Fruit fly (Drosophila melanogaster): ENCODE results near the gene Spase22-23.

Spase22-23 gene

DNA sequence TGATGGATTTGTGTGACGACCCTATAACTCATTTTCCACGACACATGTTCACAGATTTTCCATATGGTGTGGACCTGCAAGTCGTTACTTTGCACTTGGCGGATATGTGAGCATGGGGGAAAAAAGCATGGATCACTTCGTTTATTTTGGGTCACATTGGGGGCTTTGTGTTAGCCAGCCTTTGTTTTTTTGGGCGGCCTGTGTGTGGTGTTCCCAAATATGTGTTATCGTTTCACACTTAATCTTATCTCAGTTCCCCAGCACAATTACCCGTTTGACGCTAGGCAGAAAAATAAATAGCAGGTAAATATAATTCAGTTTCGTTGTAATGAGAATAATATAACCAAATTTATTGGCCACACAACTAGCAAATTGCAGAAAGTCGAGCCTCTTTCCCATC, 38.5 kb upstream of the Spase22-23 start (continued):
- TF ChIP-seq Neu2 (GFP tag; optimal IDR thresholded peaks at IDR 0.05; ENCODE audit: borderline replicate concordance): no peak

DNA sequence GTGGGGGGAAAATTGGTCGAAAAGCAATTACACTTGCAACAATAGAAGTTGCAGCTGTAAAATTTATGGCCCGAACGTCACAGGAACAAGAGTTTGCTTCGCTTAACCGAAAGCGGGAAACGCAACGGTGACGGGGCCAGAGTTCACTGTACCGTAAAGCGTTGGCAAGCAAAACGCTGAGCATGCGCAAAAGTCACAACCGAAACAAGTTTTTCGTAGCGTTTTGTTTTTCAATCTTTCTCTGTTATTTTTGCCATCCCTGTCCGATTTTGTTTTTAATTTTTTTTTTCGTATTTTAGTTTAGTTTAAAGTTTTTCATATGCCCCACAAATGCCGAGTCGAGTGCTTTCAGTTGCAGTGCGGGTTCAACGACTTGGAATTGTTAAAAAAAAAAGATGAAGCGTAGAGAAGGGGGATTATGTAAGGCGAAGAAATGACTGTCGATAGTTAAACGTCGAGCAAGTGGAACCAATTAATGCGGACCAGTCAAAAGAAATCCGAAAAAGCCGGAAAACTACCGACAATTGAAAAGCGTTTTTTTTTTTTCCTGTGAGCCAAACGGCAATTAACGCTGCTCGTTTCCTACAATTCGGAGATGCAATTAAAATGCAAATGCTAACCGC, 37.9 kb upstream of the Spase22-23 start:
- TF ChIP-seq Ptx1 (GFP tag; IDR thresholded peaks at IDR 0.05): 0 out of 2 replicates have a peak, but pooled peaks have one; percentile 12
- no peak for TF ChIP-seq YL-1 (GFP tag; optimal IDR thresholded peaks at IDR 0.05)
- no peak for TF ChIP-seq CG7271 (tag; optimal IDR thresholded peaks at IDR 0.05)
- no peak for TF ChIP-seq CG16863 (GFP tag; optimal IDR thresholded peaks at IDR 0.05)
- TF ChIP-seq bowl (GFP tag; IDR thresholded peaks at IDR 0.05): no peak
- no peak for TF ChIP-seq seq (GFP tag; IDR thresholded peaks at IDR 0.05)
- peak; percentile 20; the same call in 1 of the 2 replicates for TF ChIP-seq CG32532 (GFP tag; IDR thresholded peaks at IDR 0.05)
- TF ChIP-seq CG14441 (GFP tag; IDR thresholded peaks at IDR 0.05): 0 out of 2 replicates have a peak, but pooled peaks have one; percentile 22
- TF ChIP-seq maf-S (GFP tag; optimal IDR thresholded peaks at IDR 0.05): no peak
- TF ChIP-seq HLH3B (GFP tag; IDR thresholded peaks at IDR 0.05): 0 out of 2 replicates have a peak, but pooled peaks have one; percentile 14
- TF ChIP-seq E2f2 (GFP tag; IDR thresholded peaks at IDR 0.05): no peak
- TF ChIP-seq MTF-1 (GFP tag; optimal IDR thresholded peaks at IDR 0.05; ENCODE audit: borderline replicate concordance): no peak
- TF ChIP-seq sob (GFP tag; IDR thresholded peaks at IDR 0.05): 0 out of 2 replicates have a peak, but pooled peaks have one; percentile 24
- no peak for TF ChIP-seq C15 (GFP tag; IDR thresholded peaks at IDR 0.05)
- TF ChIP-seq lmd (GFP tag; IDR thresholded peaks at IDR 0.05): 0 out of 2 replicates have a peak, but pooled peaks have one; percentile 6
- TF ChIP-seq chinmo (GFP tag; IDR thresholded peaks at IDR 0.05; ENCODE audit: partially characterized antibody): 0 out of 4 replicates have a peak, but pooled peaks have one; percentile 55
- TF ChIP-seq CG6654 (GFP tag; optimal IDR thresholded peaks at IDR 0.05): no peak
- peak; percentile 72 for TF ChIP-seq grau (tag; optimal IDR thresholded peaks at IDR 0.05)
- no peak for TF ChIP-seq CG10366 (GFP tag; IDR thresholded peaks at IDR 0.05)
- TF ChIP-seq CG16815 (GFP tag; optimal IDR thresholded peaks at IDR 0.05): no peak
- no peak for TF ChIP-seq bab2 (GFP tag; optimal IDR thresholded peaks at IDR 0.05)
- no peak for TF ChIP-seq ewg (GFP tag; optimal IDR thresholded peaks at IDR 0.05)
- peak in 1 of 2 experiments; percentile 55 for TF ChIP-seq Pdp1 (GFP tag; optimal IDR thresholded peaks at IDR 0.05)
- no peak for TF ChIP-seq en (GFP tag; optimal IDR thresholded peaks at IDR 0.05)
- no peak for TF ChIP-seq CG6175 (GFP tag; IDR thresholded peaks at IDR 0.05)
- no peak for TF ChIP-seq mam (GFP tag; optimal IDR thresholded peaks at IDR 0.05)
- peak; percentile 38; the same call in 1 of the 2 replicates for TF ChIP-seq Rfx (GFP tag; IDR thresholded peaks at IDR 0.05)

DNA sequence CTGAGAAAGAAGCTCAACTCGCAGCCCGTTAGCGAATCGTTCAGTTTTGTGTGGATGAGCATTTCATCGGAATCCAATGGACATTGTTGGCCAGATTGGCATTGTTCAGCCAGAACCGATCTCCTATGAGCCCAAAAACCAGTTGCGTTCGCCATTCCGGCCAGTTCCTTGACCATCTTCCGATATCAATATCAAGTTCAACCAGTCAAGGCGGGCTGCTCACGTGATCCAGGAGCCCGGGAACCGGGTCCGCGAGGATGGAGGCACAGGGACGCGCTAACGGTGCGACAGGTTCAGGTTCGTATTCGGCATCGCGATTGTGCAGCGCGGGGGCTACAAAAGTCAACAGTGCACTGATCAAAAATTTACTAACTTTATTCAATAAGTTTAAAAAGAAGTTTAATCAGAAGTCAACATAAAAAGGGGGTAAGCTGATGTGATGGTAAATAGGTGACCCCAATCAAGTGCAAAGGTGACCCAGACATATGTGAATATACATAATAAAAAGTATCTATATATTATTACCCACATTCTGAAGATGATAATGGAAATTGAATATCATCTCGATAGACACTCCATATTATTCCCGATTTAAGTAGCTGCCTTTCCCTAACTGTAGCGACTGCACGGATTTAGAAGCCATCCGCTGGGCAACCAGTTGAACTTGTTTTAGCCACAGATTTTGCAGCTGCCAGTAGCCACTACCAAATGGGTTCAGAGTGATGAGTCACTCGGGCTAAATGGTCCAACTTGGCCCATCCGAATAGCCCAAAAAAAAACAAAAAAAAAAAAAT, 37.1 kb upstream of the Spase22-23 start:
- TF ChIP-seq CG8765 (GFP tag; IDR thresholded peaks at IDR 0.05) (no peak), stwl (tag; optimal IDR thresholded peaks at IDR 0.05) (no peak), dysf (GFP tag; IDR thresholded peaks at IDR 0.05) (no peak), emc (GFP tag; optimal IDR thresholded peaks at IDR 0.05) (no peak), Deaf1 (tag; optimal IDR thresholded peaks at IDR 0.05) (no peak), Med (GFP tag) (peak; percentile 33), Pdp1 (GFP tag; optimal IDR thresholded peaks at IDR 0.05) (no peak), CG13287 (GFP tag; IDR thresholded peaks at IDR 0.05; ENCODE audit: partially characterized antibody) (no peak), luna (GFP tag; optimal IDR thresholded peaks at IDR 0.05) (no peak), onecut (GFP tag; IDR thresholded peaks at IDR 0.05) (no peak), TFAM (GFP tag; optimal IDR thresholded peaks at IDR 0.05) (no peak), bsh (GFP tag; optimal IDR thresholded peaks at IDR 0.05) (peak in 1 of 2 experiments; percentile 86), CG10366 (GFP tag; IDR thresholded peaks at IDR 0.05) (no peak), corto (GFP tag; optimal IDR thresholded peaks at IDR 0.05) (peak; percentile 80), grn (GFP tag; optimal IDR thresholded peaks at IDR 0.05) (no peak), CG3407 (GFP tag; optimal IDR thresholded peaks at IDR 0.05) (no peak), CG10959 (GFP tag; IDR thresholded peaks at IDR 0.05) (no peak), CG9817 (tag; optimal IDR thresholded peaks at IDR 0.05) (no peak), Hey (tag; optimal IDR thresholded peaks at IDR 0.05) (no peak), Ets65A (GFP tag) (peak; percentile 86), lbe (GFP tag; optimal IDR thresholded peaks at IDR 0.05) (peak; percentile 83)
